Fruit fly (Drosophila melanogaster) whole organism, wandering third instar larva: Measurements from ENCODE around the gene del.

Experiments used
- CrebA ChIP-seq: fragments of 200-800 bp; sonication (Bioruptor generic); optimal IDR thresholded peaks from 2 replicates; lab custom pipeline; 2016; ENCODE audit warnings: missing biosample characterization, mild to moderate bottlenecking, missing genetic modification characterization, borderline replicate concordance
- Dfd ChIP-seq: fragments of >200 bp; optimal IDR thresholded peaks from 2 replicates; lab custom pipeline; 2017; ENCODE audit warnings: missing biosample characterization, missing genetic modification characterization
- Jra ChIP-seq: sonication (Bioruptor generic); optimal IDR thresholded peaks from 2 replicates; lab custom pipeline; 2016; ENCODE audit warnings: missing biosample characterization, missing genetic modification characterization
- Myc ChIP-seq: fragments of >200 bp; optimal IDR thresholded peaks from 2 replicates; lab custom pipeline; 2017
- br ChIP-seq: fragments of 200-800 bp; sonication (Bioruptor generic); optimal IDR thresholded peaks from 2 replicates; lab custom pipeline; 2016; ENCODE audit warnings: missing biosample characterization, missing genetic modification characterization
- brk ChIP-seq: fragments of 200-800 bp; sonication (Bioruptor generic); optimal IDR thresholded peaks from 2 replicates; lab custom pipeline; 2016; ENCODE audit warnings: missing biosample characterization, mild to moderate bottlenecking, missing genetic modification characterization
- dl ChIP-seq, 2 experiments: fragments of 175-275, 200-275 bp in 1 of 2; fragments of 200-275 bp in 1 of 2; sonication (Bioruptor generic); optimal IDR thresholded peaks; lab custom pipeline; 2018; ENCODE audit warnings: mild to moderate bottlenecking in 2 of 2, missing biosample characterization in 2 of 2, missing genetic modification characterization in 2 of 2, moderate library complexity in 2 of 2; ENCODE audit not compliant: partially characterized antibody in 2 of 2, insufficient read depth in 1 of 2
- fru ChIP-seq: fragments of 200-800 bp; sonication (Bioruptor generic); optimal IDR thresholded peaks from 3 replicates; lab custom pipeline; 2016; ENCODE audit warnings: missing biosample characterization, mild to moderate bottlenecking, missing genetic modification characterization
- h ChIP-seq: fragments of 200-800 bp; sonication (Bioruptor generic); optimal IDR thresholded peaks from 3 replicates; lab custom pipeline; 2016; ENCODE audit warnings: missing biosample characterization, mild to moderate bottlenecking, missing genetic modification characterization
- lola ChIP-seq: fragments of >200 bp; optimal IDR thresholded peaks from 2 replicates; lab custom pipeline; 2017; ENCODE audit warnings: missing biosample characterization, missing genetic modification characterization
- pan ChIP-seq: fragments of >200 bp; optimal IDR thresholded peaks from 2 replicates; lab custom pipeline; 2017
- psq ChIP-seq: fragments of 200-800 bp; sonication (Bioruptor generic); optimal IDR thresholded peaks from 3 replicates; lab custom pipeline; 2017; ENCODE audit warnings: missing biosample characterization, mild to moderate bottlenecking, missing genetic modification characterization, moderate library complexity

DNA sequence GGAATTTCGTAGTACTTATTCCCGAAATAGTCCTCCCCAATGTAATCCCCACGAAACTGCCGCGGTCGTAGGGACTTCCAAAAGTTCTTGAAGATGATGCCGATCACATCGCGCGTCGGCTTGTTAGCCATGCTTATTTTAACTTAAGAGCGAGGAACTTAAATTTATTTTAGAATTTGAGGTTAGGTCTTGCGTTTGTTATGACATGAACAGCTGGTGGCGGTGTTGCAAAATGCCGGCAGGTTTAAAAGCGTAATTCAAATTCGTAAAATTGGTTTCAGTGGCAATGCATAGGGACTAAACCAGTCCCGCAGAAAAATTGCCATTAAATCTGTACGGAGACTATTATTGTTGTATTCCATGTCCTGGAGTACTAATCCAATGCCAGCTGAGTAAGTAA lies 18.1 kb upstream of the del start:
- TF ChIP-seq Dfd (GFP tag; lab: Kevin White, UChicago), result no peak
- TF ChIP-seq h (GFP tag; lab: Kevin White, UChicago), result peak; percentile 36
- TF ChIP-seq Jra (GFP tag; lab: Kevin White, UChicago), result no peak
- TF ChIP-seq dl (GFP tag; optimal IDR thresholded peaks at IDR 0.05; lab: Kevin White, UChicago; ENCODE audit: insufficient read depth in 1 of 2, partially characterized antibody in 2 of 2), result no peak
- no peak for TF ChIP-seq br (GFP tag; lab: Kevin White, UChicago)
- TF ChIP-seq pan (lab: Kevin White, UChicago), result no peak
- TF ChIP-seq lola (GFP tag; lab: Kevin White, UChicago), result no peak
- TF ChIP-seq brk (GFP tag; lab: Kevin White, UChicago), result no peak
- no peak for TF ChIP-seq psq (GFP tag; lab: Kevin White, UChicago)
- no peak for TF ChIP-seq CrebA (GFP tag; lab: Kevin White, UChicago)
- no peak for TF ChIP-seq fru
- peak; percentile 6 for TF ChIP-seq Myc (lab: Kevin White, UChicago)
